Worm (Caenorhabditis elegans): ENCODE measurements around the gene K08B12.1.

DNA sequence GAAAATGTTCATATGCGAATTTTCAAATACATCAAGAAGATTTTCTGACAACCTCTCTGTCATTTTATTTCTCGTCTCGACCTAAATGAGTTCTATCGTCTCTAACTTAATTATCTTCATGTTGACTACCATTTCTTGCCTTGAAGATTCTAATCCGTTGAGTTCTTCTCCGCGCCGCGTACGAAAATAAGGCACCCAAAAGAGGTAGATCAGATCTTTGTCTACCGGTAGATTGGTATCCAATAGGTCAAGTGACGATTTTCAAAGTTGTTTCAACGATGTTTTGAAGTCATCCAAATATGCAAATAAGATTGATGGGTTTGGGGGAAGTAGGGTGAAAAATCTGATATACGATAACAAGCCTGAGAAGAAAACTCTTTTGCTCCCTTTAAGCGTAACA, 5.2 kb upstream of the K08B12.1 start:
- TF ChIP-seq cog-1 (tag; optimal IDR thresholded peaks at IDR 0.05) = no peak
- TF ChIP-seq ztf-23 (GFP tag; IDR thresholded peaks at IDR 0.05) = no peak
- TF ChIP-seq med-1 (GFP tag; optimal IDR thresholded peaks at IDR 0.05; ENCODE audit: insufficient read depth) = no peak
- no peak for TF ChIP-seq T22C8.4 (GFP tag; IDR thresholded peaks at IDR 0.05)

All from whole organism, midembryonic.